Fruit fly (Drosophila melanogaster) whole organism, adult: Measurements from ENCODE around the gene CG13876.
A peak's percentile ranks its signal among the peaks of the same experiment; 100 is the strongest.

Experiments
- CG11617 ChIP-seq: fragments of 200-800 bp; sonication (Bioruptor generic); optimal IDR thresholded peaks from 2 replicates; lab custom pipeline; 2017; ENCODE audit warnings: mild to moderate bottlenecking, missing biosample characterization, missing genetic modification reagents, missing genetic modification characterization
- CG1620 ChIP-seq: fragments of 200-800 bp; sonication (Bioruptor generic); optimal IDR thresholded peaks from 2 replicates; lab custom pipeline; 2016; ENCODE audit warnings: missing biosample characterization, missing genetic modification characterization
- CG33017 ChIP-seq: fragments of 200-800 bp; sonication (Bioruptor generic); optimal IDR thresholded peaks from 2 replicates; lab custom pipeline; 2018; ENCODE audit warnings: missing biosample characterization, mild to moderate bottlenecking, missing genetic modification characterization, moderate library complexity
- CG7045 ChIP-seq: fragments of 200-800 bp; sonication (Bioruptor generic); optimal IDR thresholded peaks from 2 replicates; lab custom pipeline; 2017; ENCODE audit warnings: missing biosample characterization, mild to moderate bottlenecking, missing genetic modification characterization
- CG7101 ChIP-seq: fragments of 200-800 bp; sonication (Bioruptor generic); optimal IDR thresholded peaks from 2 replicates; lab custom pipeline; 2018; ENCODE audit warnings: missing biosample characterization, mild to moderate bottlenecking, missing genetic modification characterization, moderate library complexity
- Hr96 ChIP-seq: fragments of 200-800 bp; sonication (Bioruptor generic); optimal IDR thresholded peaks from 2 replicates; lab custom pipeline; 2016; ENCODE audit warnings: missing biosample characterization, missing genetic modification characterization
- Mnt ChIP-seq: fragments of 200-800 bp; sonication (Bioruptor generic); optimal IDR thresholded peaks from 2 replicates; lab custom pipeline; 2016; ENCODE audit warnings: missing biosample characterization, mild to moderate bottlenecking, missing genetic modification characterization
- bab1 ChIP-seq: fragments of 200-800 bp; sonication (Bioruptor generic); optimal IDR thresholded peaks from 3 replicates; lab custom pipeline; 2019; ENCODE audit warnings: missing biosample characterization, mild to moderate bottlenecking, missing genetic modification characterization, moderate library complexity
- cic ChIP-seq: fragments of 200-800 bp; sonication (Bioruptor generic); optimal IDR thresholded peaks from 2 replicates; lab custom pipeline; 2017; ENCODE audit warnings: missing biosample characterization, mild to moderate bottlenecking, missing genetic modification characterization, moderate library complexity
- cnc ChIP-seq, 2 experiments: fragments of >200 bp; optimal IDR thresholded peaks; 2 replicates each; lab custom pipeline; 2017
- kay ChIP-seq: fragments of 200-800 bp; sonication (Bioruptor generic); peaks from one replicate; lab custom pipeline; 2016; ENCODE audit warnings: missing biosample characterization, missing genetic modification characterization, borderline replicate concordance
- ovo ChIP-seq: fragments of 200-800 bp; sonication (Bioruptor generic); optimal IDR thresholded peaks from 2 replicates; lab custom pipeline; 2016; ENCODE audit warnings: missing biosample characterization, missing genetic modification characterization
- tj ChIP-seq: fragments of 200-800 bp; sonication (Bioruptor generic); optimal IDR thresholded peaks from 3 replicates; lab custom pipeline; 2017; ENCODE audit warnings: missing biosample characterization, mild to moderate bottlenecking, missing genetic modification characterization, moderate library complexity
- toe ChIP-seq: fragments of 200-800 bp; sonication (Bioruptor generic); optimal IDR thresholded peaks from 2 replicates; lab custom pipeline; 2016; ENCODE audit warnings: missing biosample characterization, missing genetic modification characterization

- TF ChIP-seq CG11617 (GFP tag; lab: Kevin White, UChicago) (peak; percentile 98), bab1 (GFP tag; lab: Kevin White, UChicago) (peak; percentile 99), CG7045 (GFP tag; lab: Kevin White, UChicago) (peak; percentile 98), toe (GFP tag; lab: Kevin White, UChicago) (no peak), cnc (optimal IDR thresholded peaks at IDR 0.05; lab: Kevin White, UChicago) (no peak), CG33017 (tag; lab: Kevin White, UChicago) (peak; percentile 99), kay (GFP tag; lab: Kevin White, UChicago) (no peak), ovo (peak; percentile 90), CG7101 (tag; lab: Kevin White, UChicago) (peak; percentile 99), tj (GFP tag; lab: Kevin White, UChicago) (peak; percentile 92), Mnt (GFP tag; lab: Kevin White, UChicago) (peak; percentile 90), Hr96 (no peak), CG1620 (peak; percentile 86), cic (GFP tag; lab: Kevin White, UChicago) (peak; percentile 97)
Observed at dm6 chr3L:205723-206284, at the start of gene CG13876, which contains the start of gene Gk1.
